Fruit fly (Drosophila melanogaster) whole organism, embryonic: ENCODE data around the gene Top3beta.

Experiments used
- ATbp ChIP-seq: fragments of 200-800 bp; sonication (Bioruptor generic); optimal IDR thresholded peaks from 2 replicates; lab custom pipeline; 2017; ENCODE audit warnings: missing biosample characterization, mild to moderate bottlenecking, missing genetic modification characterization, missing genetic modification reagents
- Ada2b ChIP-seq: fragments of 200-800 bp; sonication (Bioruptor generic); IDR thresholded peaks from 2 replicates; pipeline ENCODE4 v1.3.6; 2022; ENCODE audit warnings: missing biosample characterization, missing genetic modification characterization
- Antp ChIP-seq: fragments of 200-800 bp; sonication (Bioruptor generic); optimal IDR thresholded peaks from 3 replicates; lab custom pipeline; 2016; ENCODE audit warnings: missing biosample characterization, missing genetic modification characterization
- CG10321 ChIP-seq: fragments of 200-800 bp; sonication (Bioruptor generic); IDR thresholded peaks from 2 replicates; pipeline ENCODE4 v1.3.6; 2022; ENCODE audit warnings: missing biosample characterization, missing genetic modification characterization
- CG10366 ChIP-seq: fragments of 200-800 bp; sonication (Bioruptor generic); IDR thresholded peaks from 2 replicates; pipeline ENCODE4 v1.3.6; 2022; ENCODE audit warnings: missing biosample characterization, missing genetic modification characterization
- CG11696 ChIP-seq: fragments of 200-800 bp; sonication (Bioruptor generic); IDR thresholded peaks from 2 replicates; pipeline ENCODE4 v1.3.6; 2022; ENCODE audit warnings: missing biosample characterization, missing genetic modification characterization
- CG12299 ChIP-seq: fragments of 200-800 bp; sonication (Bioruptor generic); optimal IDR thresholded peaks from 2 replicates; lab custom pipeline; 2018; ENCODE audit warnings: missing biosample characterization, mild to moderate bottlenecking, missing genetic modification characterization
- CG14050 ChIP-seq: fragments of 200-800 bp; sonication (Bioruptor generic); IDR thresholded peaks from 3 replicates; pipeline ENCODE4 v1.3.6; 2022; ENCODE audit warnings: missing biosample characterization, missing genetic modification characterization
- CG15696 ChIP-seq: fragments of 200-800 bp; sonication (Bioruptor generic); optimal IDR thresholded peaks from 2 replicates; lab custom pipeline; 2019; ENCODE audit warnings: missing biosample characterization, mild to moderate bottlenecking, missing genetic modification characterization, moderate library complexity
- CG17612 ChIP-seq: fragments of 200-800 bp; sonication (Bioruptor generic); IDR thresholded peaks from 2 replicates; pipeline ENCODE4 v1.3.6; 2022; ENCODE audit warnings: missing biosample characterization, missing genetic modification characterization
- CG2116 ChIP-seq: fragments of 200-800 bp; sonication (Bioruptor generic); optimal IDR thresholded peaks from 3 replicates; lab custom pipeline; 2018; ENCODE audit warnings: missing biosample characterization, mild to moderate bottlenecking, missing genetic modification characterization
- CG2199 ChIP-seq: fragments of 200-800 bp; sonication (Bioruptor generic); IDR thresholded peaks from 3 replicates; pipeline ENCODE4 v1.3.6; 2022; ENCODE audit warnings: missing biosample characterization, missing genetic modification characterization
- CG34422 ChIP-seq: fragments of 200-800 bp; sonication (Bioruptor generic); IDR thresholded peaks from 3 replicates; pipeline ENCODE4 v1.3.6; 2022; ENCODE audit warnings: missing biosample characterization, missing genetic modification characterization
- CG7271 ChIP-seq: fragments of 200-800 bp; sonication (Bioruptor generic); optimal IDR thresholded peaks from 2 replicates; lab custom pipeline; 2018; ENCODE audit warnings: missing biosample characterization, mild to moderate bottlenecking, missing genetic modification characterization, moderate library complexity
- CG7372 ChIP-seq: fragments of 200-800 bp; sonication (Bioruptor generic); IDR thresholded peaks from 2 replicates; pipeline ENCODE4 v1.3.6; 2022; ENCODE audit warnings: missing biosample characterization, missing genetic modification characterization
- CG8089 ChIP-seq: fragments of 200-800 bp; sonication (Bioruptor generic); optimal IDR thresholded peaks from 3 replicates; lab custom pipeline; 2016; ENCODE audit warnings: missing biosample characterization, missing genetic modification characterization
- CG9797 ChIP-seq: fragments of 200-800 bp; sonication (Bioruptor generic); optimal IDR thresholded peaks from 3 replicates; lab custom pipeline; 2018; ENCODE audit warnings: missing biosample characterization, mild to moderate bottlenecking, missing genetic modification characterization
- CHES-1-like ChIP-seq: fragments of 200-800 bp; sonication (Bioruptor generic); optimal IDR thresholded peaks from 2 replicates; lab custom pipeline; 2016; ENCODE audit warnings: missing biosample characterization, missing genetic modification characterization
- CkIIα-i1 ChIP-seq: fragments of 200-800 bp; sonication (Bioruptor generic); IDR thresholded peaks from 2 replicates; pipeline ENCODE4 v1.3.6; 2022; ENCODE audit warnings: missing biosample characterization, missing genetic modification characterization
- CrebB ChIP-seq: fragments of 200-800 bp; sonication (Bioruptor generic); optimal IDR thresholded peaks from 3 replicates; lab custom pipeline; 2018; ENCODE audit warnings: missing biosample characterization, mild to moderate bottlenecking, missing genetic modification characterization
- D ChIP-seq, 2 experiments: fragments of 200-800 bp in 1 of 2; fragments of >200 bp in 1 of 2; sonication (Bioruptor generic) in 1 of 2; optimal IDR thresholded peaks; 2 replicates in 1 of 2; 3 replicates in 1 of 2; lab custom pipeline; 2017; ENCODE audit warnings: mild to moderate bottlenecking in 1 of 2, missing biosample characterization in 1 of 2, missing genetic modification characterization in 1 of 2, missing genetic modification reagents in 1 of 2
- HmgZ ChIP-seq: fragments of 200-800 bp; sonication (Bioruptor generic); optimal IDR thresholded peaks from 2 replicates; lab custom pipeline; 2018; ENCODE audit warnings: missing biosample characterization, mild to moderate bottlenecking, missing genetic modification characterization
- NK7.1 ChIP-seq: fragments of 200-800 bp; sonication (Bioruptor generic); optimal IDR thresholded peaks from 3 replicates; lab custom pipeline; 2016; ENCODE audit warnings: missing biosample characterization, missing genetic modification characterization
- Oaz ChIP-seq: fragments of 200-800 bp; sonication (Bioruptor generic); IDR thresholded peaks from 2 replicates; pipeline ENCODE4 v1.3.6; 2022; ENCODE audit warnings: missing biosample characterization, missing genetic modification characterization
- Ptx1 ChIP-seq: fragments of 200-800 bp; sonication (Bioruptor generic); IDR thresholded peaks from 2 replicates; pipeline ENCODE4 v1.3.6; 2022; ENCODE audit warnings: missing biosample characterization, missing genetic modification characterization
- Rx ChIP-seq: fragments of 200-800 bp; sonication (Bioruptor generic); IDR thresholded peaks from 2 replicates; pipeline ENCODE4 v1.3.6; 2022; ENCODE audit warnings: missing biosample characterization, missing genetic modification characterization
- Scr ChIP-seq: fragments of 200-800 bp; sonication (Bioruptor generic); IDR thresholded peaks from 2 replicates; pipeline ENCODE4 v1.3.6; 2022; ENCODE audit warnings: missing biosample characterization, missing genetic modification characterization; ENCODE audit not compliant: partially characterized antibody
- Six4 ChIP-seq: fragments of 200-800 bp; sonication (Bioruptor generic); optimal IDR thresholded peaks from 2 replicates; lab custom pipeline; 2016; ENCODE audit warnings: missing biosample characterization, missing genetic modification characterization
- Tbp ChIP-seq: fragments of >200 bp; optimal IDR thresholded peaks from 2 replicates; lab custom pipeline; 2018; ENCODE audit warnings: missing biosample characterization, missing genetic modification characterization
- amos ChIP-seq: fragments of 200-800 bp; sonication (Bioruptor generic); IDR thresholded peaks from 2 replicates; pipeline ENCODE4 v1.3.6; 2022; ENCODE audit warnings: missing biosample characterization, missing genetic modification characterization; ENCODE audit not compliant: partially characterized antibody
- btn ChIP-seq: fragments of 200-800 bp; sonication (Bioruptor generic); optimal IDR thresholded peaks from 2 replicates; lab custom pipeline; 2016; ENCODE audit warnings: missing biosample characterization, missing genetic modification characterization
- ci ChIP-seq: fragments of 200-800 bp; sonication (Bioruptor generic); IDR thresholded peaks from 3 replicates; pipeline ENCODE4 v1.3.6; 2022; ENCODE audit warnings: missing biosample characterization, missing genetic modification characterization
- crp ChIP-seq, 2 experiments: fragments of 200-800 bp; sonication (Bioruptor generic); optimal IDR thresholded peaks; 2 replicates in 1 of 2; 3 replicates in 1 of 2; lab custom pipeline; 2017; ENCODE audit warnings: missing biosample characterization in 2 of 2, missing genetic modification characterization in 2 of 2, mild to moderate bottlenecking in 1 of 2, moderate library complexity in 1 of 2
- disco-r ChIP-seq: fragments of 200-800 bp; sonication (Bioruptor generic); optimal IDR thresholded peaks from 2 replicates; lab custom pipeline; 2016; ENCODE audit warnings: missing biosample characterization, missing genetic modification characterization
- dysf ChIP-seq: fragments of 200-800 bp; sonication (Bioruptor generic); IDR thresholded peaks from 3 replicates; pipeline ENCODE4 v1.3.6; 2022; ENCODE audit warnings: missing biosample characterization, missing genetic modification characterization
- ems ChIP-seq: fragments of 200-800 bp; sonication (Bioruptor generic); optimal IDR thresholded peaks from 3 replicates; lab custom pipeline; 2016; ENCODE audit warnings: missing biosample characterization, missing genetic modification characterization
- fru ChIP-seq: fragments of >200 bp; optimal IDR thresholded peaks from 2 replicates; lab custom pipeline; 2017
- grau ChIP-seq: fragments of 200-800 bp; optimal IDR thresholded peaks from 3 replicates; lab custom pipeline; 2019; ENCODE audit warnings: missing biosample characterization, mild to moderate bottlenecking, missing genetic modification characterization, moderate library complexity
- gro ChIP-seq: fragments of 200-800 bp; sonication (Bioruptor generic); optimal IDR thresholded peaks from 2 replicates; lab custom pipeline; 2016; ENCODE audit warnings: missing biosample characterization, missing genetic modification characterization
- lab ChIP-seq: fragments of 200-800 bp; sonication (Bioruptor generic); optimal IDR thresholded peaks from 3 replicates; lab custom pipeline; 2017; ENCODE audit warnings: missing biosample characterization, missing genetic modification characterization, mild to moderate bottlenecking, moderate library complexity, missing genetic modification reagents
- lov ChIP-seq, 2 experiments: fragments of 200-800 bp in 1 of 2; fragments of >200 bp in 1 of 2; sonication (Bioruptor generic) in 1 of 2; IDR thresholded peaks in 1 of 2; optimal IDR thresholded peaks in 1 of 2; 2 replicates in 1 of 2; 3 replicates in 1 of 2; pipeline versions ENCODE4 v1.3.6 to Lab custom; 2017 to 2022; ENCODE audit warnings: missing biosample characterization in 1 of 2, missing genetic modification characterization in 1 of 2
- pita ChIP-seq: fragments of 200-800 bp; sonication (Bioruptor generic); optimal IDR thresholded peaks from 2 replicates; lab custom pipeline; 2017; ENCODE audit warnings: missing biosample characterization, mild to moderate bottlenecking, missing genetic modification characterization
- pum ChIP-seq: fragments of 200-800 bp; sonication (Bioruptor generic); optimal IDR thresholded peaks from 2 replicates; lab custom pipeline; 2016; ENCODE audit warnings: missing biosample characterization, missing genetic modification characterization
- sr ChIP-seq: fragments of 200-800 bp; sonication (Bioruptor generic); IDR thresholded peaks from 3 replicates; pipeline ENCODE4 v1.3.6; 2022; ENCODE audit warnings: missing biosample characterization, missing genetic modification characterization
- stc ChIP-seq: fragments of 200-800 bp; sonication (Bioruptor generic); IDR thresholded peaks from 2 replicates; pipeline ENCODE4 v1.3.6; 2022; ENCODE audit warnings: missing biosample characterization, missing genetic modification characterization
- toy ChIP-seq: fragments of 200-800 bp; sonication (Bioruptor generic); IDR thresholded peaks from 2 replicates; pipeline ENCODE4 v1.3.6; 2022; ENCODE audit warnings: missing biosample characterization, missing genetic modification characterization
- trem ChIP-seq: fragments of 200-800 bp; optimal IDR thresholded peaks from 3 replicates; lab custom pipeline; 2019; ENCODE audit warnings: missing biosample characterization, mild to moderate bottlenecking, missing genetic modification characterization, moderate library complexity
- vfl ChIP-seq: fragments of 200-800 bp; sonication (Bioruptor generic); optimal IDR thresholded peaks from 2 replicates; lab custom pipeline; 2016; ENCODE audit warnings: missing biosample characterization, missing genetic modification characterization
- zen ChIP-seq: fragments of 200-800 bp; sonication (Bioruptor generic); optimal IDR thresholded peaks from 3 replicates; lab custom pipeline; 2018; ENCODE audit warnings: missing biosample characterization, mild to moderate bottlenecking, missing genetic modification characterization, moderate library complexity
- zfh1 ChIP-seq: fragments of 200-800 bp; sonication (Bioruptor generic); IDR thresholded peaks from 3 replicates; pipeline ENCODE4 v1.3.6; 2022; ENCODE audit warnings: missing biosample characterization, missing genetic modification characterization

The Top3beta gene

dm6 chrX:6267187-6267711, 20.5 kb downstream of the Top3beta start, which contains the start of gene schlank (continued):
- no peak for TF ChIP-seq CG7271
- TF ChIP-seq CHES-1-like (GFP tag; lab: Kevin White, UChicago) = peak; percentile 9
- no peak for TF ChIP-seq sr (GFP tag; lab: Robert Waterston, UW)
- no peak for TF ChIP-seq HmgZ (tag; lab: Kevin White, UChicago)
- TF ChIP-seq btn (GFP tag; lab: Kevin White, UChicago) = no peak
- no peak for TF ChIP-seq CG2116 (GFP tag; lab: Kevin White, UChicago)
- TF ChIP-seq CG14050 (GFP tag; lab: Robert Waterston, UW) = peak; percentile 32; the same call in 1 of the 3 replicates
- TF ChIP-seq gro = no peak
- 0 out of 2 replicates have a peak, but pooled peaks have one; percentile 49 for TF ChIP-seq stc (GFP tag; lab: Robert Waterston, UW)
- TF ChIP-seq trem (tag; lab: Kevin White, UChicago) = peak; percentile 10
- no peak for TF ChIP-seq CG11696
- TF ChIP-seq fru (lab: Kevin White, UChicago) = no peak
- TF ChIP-seq dysf (GFP tag; lab: Robert Waterston, UW) = peak; percentile 74
- peak; percentile 47 for TF ChIP-seq CG8089 (GFP tag; lab: Kevin White, UChicago)
- peak; percentile 75 for TF ChIP-seq Antp (GFP tag; lab: Kevin White, UChicago)
- no peak for TF ChIP-seq disco-r (GFP tag; lab: Kevin White, UChicago)
- TF ChIP-seq Rx = peak; percentile 37; the same call in 1 of the 2 replicates
- no peak for TF ChIP-seq Scr (GFP tag; lab: Robert Waterston, UW)
- TF ChIP-seq D (optimal IDR thresholded peaks at IDR 0.05; lab: Kevin White, UChicago) = no peak
- no peak for TF ChIP-seq D (GFP tag; optimal IDR thresholded peaks at IDR 0.05; lab: Kevin White, UChicago)
- TF ChIP-seq lab (GFP tag; lab: Kevin White, UChicago) = no peak
- no peak for TF ChIP-seq CG2199 (GFP tag; lab: Robert Waterston, UW)
- TF ChIP-seq Ptx1 (GFP tag; lab: Robert Waterston, UW) = peak; percentile 77
- TF ChIP-seq ATbp = no peak
- peak; percentile 81 for TF ChIP-seq ci
- TF ChIP-seq CG12299 (tag; lab: Kevin White, UChicago) = no peak
- no peak for TF ChIP-seq CG34422 (GFP tag; lab: Robert Waterston, UW)
- TF ChIP-seq amos (GFP tag; lab: Robert Waterston, UW) = peak; percentile 11; the same call in 1 of the 2 replicates
- TF ChIP-seq CG15696 = peak; percentile 36
- TF ChIP-seq Six4 (GFP tag; lab: Kevin White, UChicago) = peak; percentile 8
- TF ChIP-seq toy (GFP tag; lab: Robert Waterston, UW) = no peak
- TF ChIP-seq pum (GFP tag; lab: Kevin White, UChicago) = peak; percentile 51
- peak; percentile 51 for TF ChIP-seq vfl (GFP tag; lab: Kevin White, UChicago)
- no peak for TF ChIP-seq pita (GFP tag; lab: Kevin White, UChicago)
- peak; percentile 99 for TF ChIP-seq grau
- TF ChIP-seq CG10321 (GFP tag; lab: Robert Waterston, UW) = no peak
- TF ChIP-seq ems = peak; percentile 28
- TF ChIP-seq CrebB (tag; lab: Kevin White, UChicago) = no peak
- TF ChIP-seq CG9797 = peak; percentile 89
- peak; percentile 58; the same call in 2 of the 3 replicates for TF ChIP-seq zfh1 (GFP tag; lab: Robert Waterston, UW)
- TF ChIP-seq CG10366 (GFP tag; lab: Robert Waterston, UW) = peak; percentile 61; the same call in 1 of the 2 replicates
- no peak for TF ChIP-seq crp (GFP tag; optimal IDR thresholded peaks at IDR 0.05; lab: Kevin White, UChicago)
- TF ChIP-seq Ada2b (GFP tag; lab: Robert Waterston, UW) = peak; percentile 56
- no peak; the same call in 1 of the 2 replicates for TF ChIP-seq CG7372 (GFP tag; lab: Robert Waterston, UW)
- peak; percentile 45; the same call in 1 of the 2 replicates for TF ChIP-seq CG17612 (GFP tag; lab: Robert Waterston, UW)
- no peak for TF ChIP-seq lov (optimal IDR thresholded peaks at IDR 0.05; lab: Kevin White, UChicago)
- TF ChIP-seq lov (GFP tag; IDR thresholded peaks at IDR 0.05; lab: Robert Waterston, UW) = no peak
- TF ChIP-seq NK7.1 = no peak
- no peak for TF ChIP-seq Tbp
- TF ChIP-seq CkIIα-i1 (GFP tag; lab: Robert Waterston, UW) = no peak
- TF ChIP-seq Oaz (GFP tag; lab: Robert Waterston, UW) = peak; percentile 47
- TF ChIP-seq zen = peak; percentile 24
